Worm (Caenorhabditis elegans): ENCODE measurements around the gene dod-23.

dod-23 gene

ce11 chrII:8382880-8383279 lies 16.1 kb downstream of the dod-23 start:
- TF ChIP-seq T26A8.4 (GFP tag; IDR thresholded peaks at IDR 0.05) (no peak), dmd-8 (GFP tag; IDR thresholded peaks at IDR 0.05) (no peak), nhr-77 (tag; optimal IDR thresholded peaks at IDR 0.05) (peak; percentile 95), daf-16 (GFP tag; optimal IDR thresholded peaks at IDR 0.05) (peak in 1 of 2 experiments; percentile 45), daf-16 (tag; optimal IDR thresholded peaks at IDR 0.05) (peak; percentile 90), skn-1 (tag; optimal IDR thresholded peaks at IDR 0.05) (no peak), mdl-1 (tag; optimal IDR thresholded peaks at IDR 0.05) (peak in 1 of 2 experiments; percentile 85), madf-5 (GFP tag; IDR thresholded peaks at IDR 0.05) (no peak), madf-9 (GFP tag; conservative IDR thresholded peaks at IDR 0.05) (no peak), nhr-25 (tag; optimal IDR thresholded peaks at IDR 0.05; ENCODE audit: borderline replicate concordance, insufficient read depth) (no peak), zag-1 (tag; optimal IDR thresholded peaks at IDR 0.05) (no peak), Y48G9A.11 (GFP tag; IDR thresholded peaks at IDR 0.05) (no peak), lin-29 (GFP tag; IDR thresholded peaks at IDR 0.05) (no peak), php-3 (GFP tag; IDR thresholded peaks at IDR 0.05) (peak; percentile 94), lin-13 (GFP tag; optimal IDR thresholded peaks at IDR 0.05) (no peak), nhr-28 (tag; optimal IDR thresholded peaks at IDR 0.05) (peak; percentile 97), daf-8 (GFP tag; IDR thresholded peaks at IDR 0.05) (no peak), dve-1 (tag; optimal IDR thresholded peaks at IDR 0.05; ENCODE audit: insufficient read depth) (peak; percentile 98), F44E2.7 (GFP tag; IDR thresholded peaks at IDR 0.05) (no peak), zip-2 (tag; optimal IDR thresholded peaks at IDR 0.05) (peak; percentile 2), nhr-11 (tag; optimal IDR thresholded peaks at IDR 0.05) (no peak), egl-43 (GFP tag; IDR thresholded peaks at IDR 0.05) (no peak), dmd-9 (GFP tag; IDR thresholded peaks at IDR 0.05) (no peak), daf-19 (GFP tag; conservative IDR thresholded peaks at IDR 0.05) (no peak), aha-1 (tag) (peak; percentile 71), ctbp-1 (GFP tag; IDR thresholded peaks at IDR 0.05) (no peak), sdz-12 (GFP tag; optimal IDR thresholded peaks at IDR 0.05) (no peak), ceh-44 (GFP tag; IDR thresholded peaks at IDR 0.05) (no peak), F49E8.2 (tag; optimal IDR thresholded peaks at IDR 0.05; ENCODE audit: borderline replicate concordance) (no peak), egl-27 (tag; optimal IDR thresholded peaks at IDR 0.05) (no peak), cey-2 (tag; optimal IDR thresholded peaks at IDR 0.05; ENCODE audit: borderline replicate concordance, insufficient read depth) (peak; percentile 21), nhr-76 (tag; optimal IDR thresholded peaks at IDR 0.05) (no peak), unc-62 (GFP tag; optimal IDR thresholded peaks at IDR 0.05 in 1 of 2) (peak in 1 of 2 experiments; percentile 45), unc-62 (tag; optimal IDR thresholded peaks at IDR 0.05) (no peak), vab-7 (GFP tag; IDR thresholded peaks at IDR 0.05) (no peak), spr-3 (GFP tag; optimal IDR thresholded peaks at IDR 0.05) (no peak), mxl-3 (GFP tag; optimal IDR thresholded peaks at IDR 0.05) (peak; percentile 61), ceh-28 (tag; optimal IDR thresholded peaks at IDR 0.05) (no peak), unc-130 (GFP tag; optimal IDR thresholded peaks at IDR 0.05) (no peak), lin-38 (GFP tag; IDR thresholded peaks at IDR 0.05) (no peak), ZK546.5 (tag; optimal IDR thresholded peaks at IDR 0.05) (no peak), tra-1 (GFP tag; IDR thresholded peaks at IDR 0.05) (peak; percentile 52; the same call in 1 of the 2 replicates), snpc-1.2 (GFP tag; IDR thresholded peaks at IDR 0.05) (no peak), lin-15B (tag; optimal IDR thresholded peaks at IDR 0.05) (no peak), tag-97 (GFP tag; IDR thresholded peaks at IDR 0.05) (no peak), rbr-2 (tag; optimal IDR thresholded peaks at IDR 0.05) (no peak), lsy-2 (tag; optimal IDR thresholded peaks at IDR 0.05) (peak in 1 of 2 experiments; percentile 68), aly-2 (tag; optimal IDR thresholded peaks at IDR 0.05) (no peak), saeg-2 (GFP tag; IDR thresholded peaks at IDR 0.05) (0 out of 2 replicates have a peak, but pooled peaks have one; percentile 62), mxl-2 (GFP tag; conservative IDR thresholded peaks at IDR 0.05) (no peak), nhr-102 (tag; optimal IDR thresholded peaks at IDR 0.05) (peak; percentile 81), dmd-6 (GFP tag; IDR thresholded peaks at IDR 0.05) (peak; percentile 96)
